Worm (Caenorhabditis elegans) whole organism, L4/young adult: ENCODE data around the gene T01B11.1.

ENCODE experiments used
- W03F9.2 ChIP-seq: fragments of 150-350 bp; optimal IDR thresholded peaks from 2 replicates; lab custom pipeline; 2014; ENCODE audit warnings: missing biosample characterization, missing genetic modification characterization
- dao-5 ChIP-seq: sonication (generic microtip); optimal IDR thresholded peaks from 2 replicates; lab custom pipeline; 2016; ENCODE audit warnings: missing genotype, missing genetic modification characterization, moderate library complexity, missing compliant biosample characterization

DNA sequence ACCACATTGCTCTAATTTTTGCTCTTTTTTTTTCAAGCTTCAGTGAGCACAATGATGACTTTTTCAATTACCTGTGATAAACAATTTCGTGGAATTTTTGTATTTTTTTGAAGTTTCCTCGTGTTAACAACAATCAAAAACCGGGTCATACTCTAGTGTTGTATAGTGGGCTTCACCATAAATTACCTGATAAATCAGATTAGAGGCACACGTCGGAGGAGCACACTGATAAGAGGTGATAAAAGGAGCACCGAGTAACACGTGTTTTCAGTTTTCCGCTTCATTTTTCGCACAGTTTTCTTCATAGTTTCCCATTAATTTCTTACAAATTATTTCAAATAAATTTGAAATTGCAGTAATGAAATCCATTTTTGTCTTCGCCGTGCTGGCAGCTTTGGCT lies 34.3 kb downstream of the T01B11.1 start, which contains the start of gene spp-8:
- no peak for TF ChIP-seq dao-5
- no peak for TF ChIP-seq W03F9.2 (tag; lab: Kevin White, UChicago)
